Worm (Caenorhabditis elegans): ENCODE results near the gene dph-7.

Gene dph-7

DNA sequence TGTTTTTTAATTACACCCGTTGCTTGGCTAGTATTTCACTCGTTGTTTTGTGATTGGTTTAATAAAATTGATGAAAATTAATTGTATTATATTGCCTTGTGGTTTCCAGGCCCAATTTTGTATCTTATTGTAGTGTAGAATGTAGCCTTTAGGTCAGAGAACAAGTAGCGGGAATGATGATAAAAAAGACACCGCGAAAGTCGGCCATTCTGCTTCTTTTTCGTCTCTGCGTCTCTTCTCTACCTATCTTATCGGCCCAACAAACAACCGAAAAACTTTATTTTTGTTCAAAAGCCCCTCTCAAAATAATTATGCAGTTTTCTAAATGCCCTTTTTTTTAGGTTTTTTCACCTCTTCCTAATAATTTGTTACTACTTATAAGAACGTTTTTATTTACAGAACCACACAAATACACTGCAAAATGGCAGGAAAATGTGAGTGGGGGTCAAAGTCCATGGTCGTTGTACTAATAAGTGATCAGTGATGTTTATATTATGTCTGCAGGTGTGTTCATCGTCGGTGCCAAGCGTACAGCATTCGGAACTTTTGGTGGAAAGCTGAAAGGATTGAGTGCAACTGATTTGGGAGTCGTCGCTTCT is 29.7 kb downstream of the dph-7 start, which contains the start of gene acaa-2 (continued):
- TF ChIP-seq mes-2 (tag; optimal IDR thresholded peaks at IDR 0.05; ENCODE audit: poor library complexity, severe bottlenecking) (peak; percentile 36), unc-39 (tag; optimal IDR thresholded peaks at IDR 0.05) (no peak), pqm-1 (tag; optimal IDR thresholded peaks at IDR 0.05) (peak; percentile 1), T20F7.1 (GFP tag; optimal IDR thresholded peaks at IDR 0.05) (no peak), mdt-29 (GFP tag; IDR thresholded peaks at IDR 0.05) (no peak), dpl-1 (GFP tag; optimal IDR thresholded peaks at IDR 0.05) (peak; percentile 37), daf-16 (GFP tag; optimal IDR thresholded peaks at IDR 0.05) (no peak), daf-16 (tag; optimal IDR thresholded peaks at IDR 0.05) (peak; percentile 62), nhr-10 (tag; optimal IDR thresholded peaks at IDR 0.05) (peak; percentile 75), hlh-11 (tag; optimal IDR thresholded peaks at IDR 0.05) (peak; percentile 40), daf-19 (GFP tag; conservative IDR thresholded peaks at IDR 0.05) (no peak), lin-29 (GFP tag; IDR thresholded peaks at IDR 0.05) (no peak), fkh-10 (GFP tag; optimal IDR thresholded peaks at IDR 0.05) (no peak), lsy-2 (tag; optimal IDR thresholded peaks at IDR 0.05) (peak in 1 of 2 experiments; percentile 30), nhr-6 (tag; optimal IDR thresholded peaks at IDR 0.05) (peak; percentile 29), ceh-44 (GFP tag; IDR thresholded peaks at IDR 0.05) (no peak), dmd-9 (GFP tag; IDR thresholded peaks at IDR 0.05) (no peak), lin-39 (tag; optimal IDR thresholded peaks at IDR 0.05) (no peak), dmd-6 (GFP tag; IDR thresholded peaks at IDR 0.05) (peak; percentile 40; the same call in 1 of the 2 replicates), ama-1 (optimal IDR thresholded peaks at IDR 0.05) (no peak), nhr-11 (tag; optimal IDR thresholded peaks at IDR 0.05) (peak; percentile 77)

DNA sequence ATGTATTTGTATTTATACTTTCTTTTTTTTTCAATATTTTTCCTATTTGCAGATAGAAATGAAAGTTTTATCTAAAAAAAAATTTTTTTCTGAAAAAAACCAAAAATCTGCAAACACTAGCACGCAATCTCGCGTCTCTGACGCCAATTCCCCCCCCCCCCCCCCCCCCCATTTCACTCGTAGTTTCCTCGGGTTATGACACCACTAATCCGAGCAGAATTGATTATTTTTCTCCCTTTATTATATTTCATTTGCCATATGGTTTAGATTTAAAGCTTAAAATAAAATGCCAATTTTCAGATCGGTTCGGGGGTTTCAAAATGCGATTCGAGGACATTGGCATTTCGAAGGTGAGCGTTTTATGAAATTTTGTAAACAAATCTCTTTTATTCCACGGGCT is 31.9 kb downstream of the dph-7 start, which contains the start of gene mtm-6:
TSS of gene mtm-6 (plus strand) at position 301 of the 400 bp plus-strand sequence.
- no peak for TF ChIP-seq ceh-44 (GFP tag; IDR thresholded peaks at IDR 0.05)
- TF ChIP-seq unc-39 (tag; optimal IDR thresholded peaks at IDR 0.05): no peak
- TF ChIP-seq hlh-11 (tag; optimal IDR thresholded peaks at IDR 0.05): peak; percentile 25
- TF ChIP-seq php-3 (GFP tag; IDR thresholded peaks at IDR 0.05): 0 out of 2 replicates have a peak, but pooled peaks have one; percentile 11
- 0 out of 2 replicates have a peak, but pooled peaks have one; percentile 24 for TF ChIP-seq tra-1 (GFP tag; IDR thresholded peaks at IDR 0.05)
- peak; percentile 44 for TF ChIP-seq mep-1 (tag; optimal IDR thresholded peaks at IDR 0.05)
- TF ChIP-seq dve-1 (tag; optimal IDR thresholded peaks at IDR 0.05; ENCODE audit: insufficient read depth): peak; percentile 17
- TF ChIP-seq ceh-62 (tag; optimal IDR thresholded peaks at IDR 0.05): no peak

ce11 chrIII:13347782-13348327 is 32.9 kb downstream of the dph-7 start:
- TF ChIP-seq aha-1 (tag) (no peak), lsy-2 (tag; optimal IDR thresholded peaks at IDR 0.05) (peak in 1 of 2 experiments; percentile 10), rbr-2 (tag; optimal IDR thresholded peaks at IDR 0.05) (peak; percentile 32), hmg-1.1 (GFP tag; IDR thresholded peaks at IDR 0.05) (no peak), ces-1 (GFP tag; optimal IDR thresholded peaks at IDR 0.05) (no peak), arid-1 (GFP tag; conservative IDR thresholded peaks at IDR 0.05) (no peak), unc-62 (GFP tag; optimal IDR thresholded peaks at IDR 0.05 in 1 of 2) (peak in 1 of 2 experiments; percentile 63), unc-62 (tag; optimal IDR thresholded peaks at IDR 0.05) (no peak), F10B5.3 (tag; optimal IDR thresholded peaks at IDR 0.05) (no peak)

DNA sequence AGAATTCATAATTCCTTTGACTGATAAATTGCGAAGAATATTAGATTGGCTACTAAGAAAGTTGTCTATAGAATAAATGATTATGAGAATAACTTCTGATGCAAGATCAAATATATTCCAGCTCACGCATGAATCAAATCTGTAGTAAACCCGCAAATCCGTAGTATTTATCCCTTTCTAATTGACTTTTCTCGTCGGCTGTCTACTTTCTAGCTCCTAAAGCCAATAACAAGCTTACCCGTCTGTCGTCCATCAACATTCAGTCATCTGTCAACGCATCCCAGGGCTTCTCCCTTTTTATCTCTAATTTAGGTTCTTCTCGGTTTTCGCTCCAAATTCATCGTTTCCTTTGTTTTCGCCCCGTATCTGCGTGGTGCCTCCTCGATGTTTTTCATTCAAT is 34.0 kb downstream of the dph-7 start:
- TF ChIP-seq daf-8 (GFP tag; IDR thresholded peaks at IDR 0.05) (no peak), lin-29 (GFP tag; IDR thresholded peaks at IDR 0.05) (no peak), dmd-8 (GFP tag; IDR thresholded peaks at IDR 0.05) (no peak), unc-62 (GFP tag; optimal IDR thresholded peaks at IDR 0.05 in 1 of 2) (peak in 1 of 2 experiments; percentile 28), unc-62 (tag; optimal IDR thresholded peaks at IDR 0.05) (no peak), rbr-2 (tag; optimal IDR thresholded peaks at IDR 0.05) (peak; percentile 36), ceh-44 (GFP tag; IDR thresholded peaks at IDR 0.05) (no peak)
